Fruit fly (Drosophila melanogaster): Measurements from ENCODE around the gene IPIP.

IPIP gene

dm6 chr2L:6090365-6090764, 42.6 kb downstream of the IPIP start:
- TF ChIP-seq h (GFP tag; optimal IDR thresholded peaks at IDR 0.05) (no peak), rgr (GFP tag; optimal IDR thresholded peaks at IDR 0.05) (no peak), GATAd (GFP tag; optimal IDR thresholded peaks at IDR 0.05) (no peak), sv (GFP tag; optimal IDR thresholded peaks at IDR 0.05) (no peak), Rel (GFP tag; optimal IDR thresholded peaks at IDR 0.05) (no peak), Rel (tag; optimal IDR thresholded peaks at IDR 0.05) (peak; percentile 82), lola (GFP tag; optimal IDR thresholded peaks at IDR 0.05) (no peak), Dfd (GFP tag; optimal IDR thresholded peaks at IDR 0.05) (no peak), Mio (GFP tag; optimal IDR thresholded peaks at IDR 0.05) (no peak)

dm6 chr2L:6090786-6091716, 43.2 kb downstream of the IPIP start, which contains the start of gene CG45075:
Gene CG45075, plus strand, starts transcription at chr2L:6091412.
- peak; percentile 29 for TF ChIP-seq Dfd (GFP tag; optimal IDR thresholded peaks at IDR 0.05)
- no peak for TF ChIP-seq Rel (GFP tag; optimal IDR thresholded peaks at IDR 0.05)
- TF ChIP-seq Rel (tag; optimal IDR thresholded peaks at IDR 0.05): no peak
- TF ChIP-seq jim (GFP tag; optimal IDR thresholded peaks at IDR 0.05): no peak
- no peak for TF ChIP-seq N (GFP tag; optimal IDR thresholded peaks at IDR 0.05)
- TF ChIP-seq Myc (optimal IDR thresholded peaks at IDR 0.05): no peak

- TF ChIP-seq Jra (GFP tag; optimal IDR thresholded peaks at IDR 0.05) (no peak), CG9705 (GFP tag; optimal IDR thresholded peaks at IDR 0.05) (no peak), dmrt93B (GFP tag; optimal IDR thresholded peaks at IDR 0.05) (no peak), br (GFP tag; optimal IDR thresholded peaks at IDR 0.05) (no peak)
These were observed 44.5 kb downstream of the IPIP start for dm6 chr2L:6092300-6092699.

- TF ChIP-seq Sp1 (GFP tag; optimal IDR thresholded peaks at IDR 0.05) (no peak), Dif (GFP tag; optimal IDR thresholded peaks at IDR 0.05; ENCODE audit: partially characterized antibody) (peak; percentile 84), h (GFP tag; optimal IDR thresholded peaks at IDR 0.05) (peak; percentile 40), woc (GFP tag; optimal IDR thresholded peaks at IDR 0.05) (peak; percentile 68), dsf (GFP tag; optimal IDR thresholded peaks at IDR 0.05; ENCODE audit: borderline replicate concordance) (no peak), dl (GFP tag; optimal IDR thresholded peaks at IDR 0.05; ENCODE audit: insufficient read depth in 1 of 2, partially characterized antibody in 2 of 2) (peak in 1 of 2 experiments; percentile 53), jim (GFP tag; optimal IDR thresholded peaks at IDR 0.05) (peak; percentile 40), Myc (optimal IDR thresholded peaks at IDR 0.05) (peak; percentile 41), br (GFP tag; optimal IDR thresholded peaks at IDR 0.05) (no peak), Rel (GFP tag; optimal IDR thresholded peaks at IDR 0.05) (no peak), Rel (tag; optimal IDR thresholded peaks at IDR 0.05) (peak; percentile 28), Hnf4 (GFP tag; optimal IDR thresholded peaks at IDR 0.05) (peak; percentile 9), foxo (GFP tag; optimal IDR thresholded peaks at IDR 0.05) (peak in 1 of 2 experiments; percentile 15), HLH106 (tag; optimal IDR thresholded peaks at IDR 0.05) (peak; percentile 0), N (GFP tag; optimal IDR thresholded peaks at IDR 0.05) (no peak), Hr83 (GFP tag; optimal IDR thresholded peaks at IDR 0.05; ENCODE audit: poor library complexity, severe bottlenecking) (peak; percentile 13)
These were observed 50.9 kb downstream of the IPIP start, which contains the start of gene CG9175 for dm6 chr2L:6098479-6099269. Gene CG9175, minus strand, starts transcription at chr2L:6098966.

dm6 chr2L:6099270-6099644, 51.5 kb downstream of the IPIP start:
- peak; percentile 14 for TF ChIP-seq sage (GFP tag; optimal IDR thresholded peaks at IDR 0.05)
- TF ChIP-seq CG32264 (GFP tag; optimal IDR thresholded peaks at IDR 0.05): no peak
- TF ChIP-seq Dfd (GFP tag; optimal IDR thresholded peaks at IDR 0.05): no peak
- TF ChIP-seq usp (GFP tag; optimal IDR thresholded peaks at IDR 0.05): no peak
- TF ChIP-seq woc (GFP tag; optimal IDR thresholded peaks at IDR 0.05): peak; percentile 30
- TF ChIP-seq Myc (optimal IDR thresholded peaks at IDR 0.05): no peak
